Fruit fly (Drosophila melanogaster) ovary, adult (tissue): ENCODE data around the gene PCID2.
A peak's percentile ranks its signal among the peaks of the same experiment; 100 is the strongest.

ENCODE experiments used
- CG17801 ChIP-seq: fragments of 200-800 bp; optimal IDR thresholded peaks from 2 replicates; lab custom pipeline; 2019; ENCODE audit warnings: missing biosample characterization, mild to moderate bottlenecking, missing genetic modification characterization, moderate library complexity; ENCODE audit not compliant: partially characterized antibody

PCID2 gene

dm6 chr3L:11596585-11597252 lies 29.5 kb upstream of the PCID2 start, which contains the start of gene CG7368:
Gene CG7368, plus strand, starts transcription at chr3L:11597202.
- no peak for TF ChIP-seq CG17801 (GFP tag; lab: Kevin White, UChicago)

- TF ChIP-seq CG17801 (GFP tag; lab: Kevin White, UChicago), result no peak
Observed at dm6 chr3L:11599255-11599654, 27.0 kb upstream of the PCID2 start.

- TF ChIP-seq CG17801 (GFP tag; lab: Kevin White, UChicago), result no peak
Observed at dm6 chr3L:11599965-11600420, 26.2 kb upstream of the PCID2 start, which contains the start of the genes CG14137 and CG46394. Gene CG14137, minus strand, starts transcription at chr3L:11600065. Gene CG46394, plus strand, starts transcription at chr3L:11600370.

- TF ChIP-seq CG17801 (GFP tag; lab: Kevin White, UChicago), result no peak
Observed at dm6 chr3L:11601133-11601532, 25.1 kb upstream of the PCID2 start.

- TF ChIP-seq CG17801 (GFP tag; lab: Kevin White, UChicago), result no peak
Observed at dm6 chr3L:11602040-11602439, 24.2 kb upstream of the PCID2 start.

- TF ChIP-seq CG17801 (GFP tag; lab: Kevin White, UChicago), result no peak
Observed at dm6 chr3L:11604227-11604626, 22.0 kb upstream of the PCID2 start.

dm6 chr3L:11609153-11609809 lies 17.0 kb upstream of the PCID2 start, which contains the start of gene Duba:
Gene Duba, minus strand, starts transcription at chr3L:11609465.
- no peak for TF ChIP-seq CG17801 (GFP tag; lab: Kevin White, UChicago)

dm6 chr3L:11609835-11610234 lies 16.4 kb upstream of the PCID2 start, which contains the start of gene CG42832:
Gene CG42832, plus strand, starts transcription at chr3L:11610135.
- no peak for TF ChIP-seq CG17801 (GFP tag; lab: Kevin White, UChicago)

- TF ChIP-seq CG17801 (GFP tag; lab: Kevin White, UChicago), result no peak
Observed at dm6 chr3L:11620001-11620400, 6.2 kb upstream of the PCID2 start, which contains the start of gene Muc68Ca. Gene Muc68Ca, minus strand, starts transcription at chr3L:11620101.

- TF ChIP-seq CG17801 (GFP tag; lab: Kevin White, UChicago), result no peak
Observed at dm6 chr3L:11622750-11623149, 3.5 kb upstream of the PCID2 start.

dm6 chr3L:11623245-11623883 lies 2.9 kb upstream of the PCID2 start:
- TF ChIP-seq CG17801 (GFP tag; lab: Kevin White, UChicago), result peak; percentile 20

dm6 chr3L:11624281-11624680 lies 2.0 kb upstream of the PCID2 start, which contains the start of gene Akr1B:
Gene Akr1B, minus strand, starts transcription at chr3L:11624381.
- no peak for TF ChIP-seq CG17801 (GFP tag; lab: Kevin White, UChicago)

dm6 chr3L:11625634-11626175 lies 536 bp upstream of the PCID2 start, which contains the start of gene CG6083:
Gene CG6083, minus strand, starts transcription at chr3L:11626125.
- TF ChIP-seq CG17801 (GFP tag; lab: Kevin White, UChicago), result no peak

- peak; percentile 59 for TF ChIP-seq CG17801 (GFP tag; lab: Kevin White, UChicago)
Observed at dm6 chr3L:11627819-11628483, 1.7 kb downstream of the PCID2 start, which contains the start of gene Apt1. Gene Apt1, plus strand, starts transcription at chr3L:11628037.
